Fruit fly (Drosophila melanogaster) whole organism, larva: ENCODE results near the gene CG9776.
A peak's percentile ranks its signal among the peaks of the same experiment; 100 is the strongest.

Experiments
- noc ChIP-seq: fragments of 200-800 bp; sonication (Bioruptor generic); optimal IDR thresholded peaks from 3 replicates; lab custom pipeline; 2019; ENCODE audit warnings: missing biosample characterization, mild to moderate bottlenecking, missing genetic modification characterization, moderate library complexity

CG9776 gene

DNA sequence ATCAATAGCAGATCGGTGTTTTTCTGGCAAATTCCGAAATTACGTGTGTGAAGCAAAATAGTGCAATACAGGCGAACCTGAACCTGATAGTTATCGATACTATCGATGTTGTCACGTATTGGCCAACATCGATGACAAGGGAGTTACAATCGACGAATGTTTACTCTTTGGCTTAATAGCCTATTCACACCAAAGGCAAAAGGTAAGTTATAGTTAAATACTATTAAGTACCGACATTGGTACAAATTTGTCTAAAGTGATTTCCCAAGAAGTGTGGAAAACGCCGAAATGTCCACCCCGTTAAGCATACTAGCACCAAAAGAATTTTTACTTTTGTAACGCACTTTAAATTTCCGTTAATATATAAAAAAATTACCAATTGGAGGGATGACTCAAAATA is at the start of gene CG9776:
Gene CG9776, minus strand, starts transcription at position 108 of the 400 bp plus-strand sequence.
- TF ChIP-seq noc, result no peak

DNA sequence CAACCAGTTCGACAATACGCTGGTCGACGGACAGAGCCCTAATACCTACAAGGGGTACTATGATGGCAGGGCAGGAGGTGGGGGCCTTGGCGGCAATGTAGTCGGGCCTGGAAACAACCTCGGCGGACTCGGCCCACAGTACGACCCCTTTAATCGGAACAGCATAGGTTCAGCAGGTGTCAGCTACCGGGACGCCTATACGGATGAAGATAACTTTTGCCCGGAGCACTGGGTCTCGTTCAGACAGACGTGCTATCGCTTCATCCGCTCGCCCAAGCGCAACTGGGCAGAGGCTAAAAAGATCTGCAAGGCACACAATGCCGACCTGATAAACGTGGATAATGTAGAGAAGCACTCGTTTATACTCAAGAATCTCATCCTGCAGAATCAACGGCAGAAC is 48.3 kb upstream of the CG9776 start:
- no peak for TF ChIP-seq noc

dm6 chr3R:4381079-4381919 is 47.4 kb upstream of the CG9776 start, which contains the start of gene Cont:
Cont (plus strand) TSS chr3R:4381306.
- TF ChIP-seq noc, result no peak

DNA sequence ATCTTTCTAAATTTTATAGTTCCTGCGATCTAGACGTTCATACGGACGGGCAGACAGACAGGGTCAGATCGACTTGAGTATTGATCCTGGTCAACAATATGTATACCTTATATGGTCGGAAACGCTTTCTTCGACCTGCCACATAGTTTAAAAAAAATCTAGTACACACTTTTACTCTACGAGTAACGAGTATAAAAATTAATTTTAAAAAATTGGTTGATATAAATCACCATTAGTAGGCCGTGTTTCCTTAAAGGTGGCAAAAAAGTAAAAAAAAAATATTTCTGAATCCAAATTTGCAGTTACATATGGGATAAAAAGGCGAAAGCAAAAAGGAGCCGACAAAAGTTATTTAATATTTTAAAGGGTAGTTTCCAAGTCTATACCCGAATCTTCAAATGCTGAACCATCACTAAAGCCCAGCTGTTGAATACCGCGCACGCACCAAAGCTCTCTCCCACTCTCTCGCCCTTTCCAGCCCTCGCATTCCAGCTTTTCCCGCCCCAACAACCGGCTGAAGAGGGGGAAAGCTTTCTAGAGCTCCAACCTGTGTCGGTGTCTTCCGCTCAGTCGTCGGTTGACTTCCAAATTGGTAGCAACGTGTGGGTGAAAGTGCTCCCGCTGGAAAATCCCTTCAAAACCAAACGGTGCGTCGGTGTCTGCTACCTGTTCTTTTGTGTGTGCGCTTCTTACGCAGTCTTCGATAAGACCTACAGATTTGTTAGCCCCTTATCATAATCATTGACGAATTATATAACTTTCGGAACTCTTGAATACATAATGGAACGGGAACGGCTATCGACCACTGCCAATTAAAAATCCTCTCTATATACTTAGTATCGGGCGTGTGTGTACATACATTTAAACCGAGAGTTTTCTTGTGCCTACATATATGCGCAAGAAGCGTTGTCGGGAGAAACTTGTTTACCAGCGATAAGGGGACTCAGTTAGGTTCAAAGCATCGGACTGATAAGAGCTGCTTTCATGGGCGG is 44.8 kb upstream of the CG9776 start, which contains the start of gene Sfxn1-3:
Gene Sfxn1-3, plus strand, starts transcription at position 238 of the 992 bp plus-strand sequence.
- peak; percentile 81 for TF ChIP-seq noc

- no peak for TF ChIP-seq noc
Observed at dm6 chr3R:4362010-4362409, 28.1 kb upstream of the CG9776 start.

- no peak for TF ChIP-seq noc
Observed at dm6 chr3R:4360668-4361110, 26.8 kb upstream of the CG9776 start.

DNA sequence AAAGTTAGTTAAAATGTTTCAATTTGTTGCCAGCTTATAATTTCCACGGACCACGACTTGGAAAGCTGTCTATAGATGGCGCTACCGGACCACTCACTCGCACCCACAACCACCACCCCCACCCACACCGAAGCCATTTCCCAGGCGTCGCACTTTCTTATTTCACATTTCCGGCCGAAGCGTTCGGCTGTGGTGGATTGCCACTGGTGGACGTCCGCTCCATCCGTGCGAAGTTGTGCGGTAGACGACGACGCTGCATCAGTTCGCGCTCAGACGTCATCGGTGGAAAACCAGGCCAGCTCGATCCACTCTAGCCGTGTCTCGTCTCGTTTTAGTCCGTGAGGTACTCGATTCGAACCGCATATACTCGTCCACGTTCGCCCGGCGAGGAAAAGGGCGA is 25.8 kb upstream of the CG9776 start, which contains the start of gene CG1090:
Gene CG1090, plus strand, starts transcription at position 259 of the 400 bp plus-strand sequence.
- no peak for TF ChIP-seq noc

dm6 chr3R:4353569-4353968 is 19.7 kb upstream of the CG9776 start:
- TF ChIP-seq noc, result no peak

- TF ChIP-seq noc, result no peak
Observed at dm6 chr3R:4350199-4350598, 16.3 kb upstream of the CG9776 start.

- TF ChIP-seq noc, result no peak
Observed at dm6 chr3R:4348197-4348814, 14.4 kb upstream of the CG9776 start.

dm6 chr3R:4346636-4347035 is 12.8 kb upstream of the CG9776 start, which contains the start of gene hkb:
hkb (minus strand) TSS chr3R:4346646.
- no peak for TF ChIP-seq noc

DNA sequence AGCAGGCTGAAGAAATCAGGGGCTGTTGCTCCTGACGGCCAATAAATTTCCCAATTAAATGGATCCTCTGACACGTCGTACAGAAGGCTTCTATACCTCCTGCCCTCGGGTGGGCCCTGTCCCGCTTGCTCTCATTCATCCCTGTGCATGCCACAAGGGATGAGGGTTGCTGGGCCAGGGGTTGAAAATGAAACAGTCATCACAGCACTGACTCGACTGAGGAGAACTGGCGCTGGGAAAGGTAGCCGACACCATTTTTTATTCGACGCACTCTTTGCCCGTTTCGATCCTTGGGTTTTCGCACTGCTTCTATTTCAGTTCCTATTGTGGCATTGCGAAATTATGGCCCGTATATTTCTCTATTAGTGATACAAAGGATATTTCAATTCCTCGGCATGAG is 7.3 kb upstream of the CG9776 start:
- TF ChIP-seq noc, result no peak

- TF ChIP-seq noc, result no peak
Observed at dm6 chr3R:4340174-4340573, 6.3 kb upstream of the CG9776 start.

- no peak for TF ChIP-seq noc
Observed at dm6 chr3R:4337580-4337979, 3.7 kb upstream of the CG9776 start, which contains the start of the genes Skp2 and CG1103. Skp2 (minus strand) TSS chr3R:4337674. CG1103 (plus strand) TSS chr3R:4337755.

DNA sequence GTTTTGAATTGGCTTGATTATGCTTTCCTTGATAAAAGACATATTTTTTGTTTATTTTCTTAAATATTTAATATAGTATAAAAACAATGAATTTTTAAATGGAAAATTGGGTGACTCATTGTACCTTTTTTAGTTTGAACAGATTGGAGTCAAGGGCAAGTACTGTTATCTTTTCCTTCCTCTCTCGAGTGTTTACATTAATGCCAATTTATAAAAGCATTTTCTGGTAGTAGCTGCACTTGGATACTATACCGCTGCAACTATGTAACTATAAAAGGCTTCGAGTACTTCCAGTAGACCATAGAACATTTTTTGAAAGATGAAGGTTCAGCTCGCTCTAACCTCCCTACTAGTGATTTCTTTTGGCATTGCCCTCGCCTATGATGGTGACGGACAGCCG is 927 bp upstream of the CG9776 start, which contains the start of gene CG14645:
Gene CG14645, plus strand, starts transcription at position 301 of the 400 bp plus-strand sequence.
- no peak for TF ChIP-seq noc

dm6 chr3R:4319507-4320138 is 14.2 kb downstream of the CG9776 start, which contains the start of gene CG9795:
CG9795 (plus strand) TSS chr3R:4319683.
- no peak for TF ChIP-seq noc
